Worm (Caenorhabditis elegans) whole organism, midembryonic: ENCODE results near the gene tag-131.

Source experiments
- T22C8.4 ChIP-seq: fragments of 200-800 bp; sonication (Bioruptor generic); IDR thresholded peaks from 2 replicates; pipeline ENCODE4 v1.3.6; 2022; ENCODE audit warnings: missing genetic modification characterization, missing compliant biosample characterization
- cog-1 ChIP-seq: sonication (generic microtip); optimal IDR thresholded peaks from 2 replicates; lab custom pipeline; 2016; ENCODE audit warnings: missing genetic modification characterization, missing compliant biosample characterization
- flt-1 ChIP-seq: fragments of 200-800 bp; sonication (Bioruptor generic); IDR thresholded peaks from 2 replicates; pipeline ENCODE4 v1.3.6; 2022; ENCODE audit warnings: missing genetic modification characterization, missing compliant biosample characterization
- med-1 ChIP-seq: sonication (generic microtip); optimal IDR thresholded peaks from 2 replicates; lab custom pipeline; 2017; ENCODE audit warnings: missing genetic modification characterization, mild to moderate bottlenecking, missing compliant biosample characterization, antibody characterized with exemption, missing genetic modification reagents; ENCODE audit not compliant: insufficient read depth
- ref-1 ChIP-seq: fragments of 200-800 bp; sonication (Bioruptor generic); conservative IDR thresholded peaks from 2 replicates; pipeline ENCODE4 v1.3.6; 2022; ENCODE audit warnings: missing genetic modification reagents, missing genetic modification characterization, missing compliant biosample characterization
- tab-1 ChIP-seq: fragments of 200-800 bp; sonication (Bioruptor generic); IDR thresholded peaks from 2 replicates; pipeline ENCODE4 v1.3.6; 2022; ENCODE audit warnings: missing genetic modification characterization, missing compliant biosample characterization
- ztf-23 ChIP-seq: fragments of 200-800 bp; sonication (Bioruptor generic); IDR thresholded peaks from 2 replicates; pipeline ENCODE4 v1.3.6; 2022; ENCODE audit warnings: missing genetic modification reagents, missing genetic modification characterization, missing compliant biosample characterization
- ztf-29 ChIP-seq: fragments of 200-800 bp; sonication (Bioruptor generic); IDR thresholded peaks from 2 replicates; pipeline ENCODE4 v1.3.6; 2022; ENCODE audit warnings: missing genetic modification reagents, missing genetic modification characterization, missing compliant biosample characterization

- TF ChIP-seq ref-1 (GFP tag; lab: Robert Waterston, UW) (no peak), flt-1 (no peak; the same call in 1 of the 2 replicates), T22C8.4 (no peak), ztf-29 (GFP tag; lab: Robert Waterston, UW) (no peak), ztf-23 (GFP tag; lab: Robert Waterston, UW) (no peak), med-1 (GFP tag; lab: Kevin White, UChicago) (no peak), tab-1 (GFP tag; lab: Robert Waterston, UW) (no peak), cog-1 (no peak)
Observed at ce11 chrIII:4276277-4276676, 41.2 kb upstream of the tag-131 start.
